Worm (Caenorhabditis elegans) whole organism, L1 larva: Measurements from ENCODE around the gene srbc-38.

Experiments
- C04F5.9 ChIP-seq: sonication (generic microtip); optimal IDR thresholded peaks from 2 replicates; lab custom pipeline; 2016; ENCODE audit warnings: missing genetic modification characterization, missing compliant biosample characterization
- C16A3.4 ChIP-seq: fragments of 150-350 bp; optimal IDR thresholded peaks from 2 replicates; lab custom pipeline; 2014; ENCODE audit warnings: missing biosample characterization, missing genetic modification characterization
- C34B4.2 ChIP-seq: sonication (generic microtip); optimal IDR thresholded peaks from 2 replicates; lab custom pipeline; 2017; ENCODE audit warnings: mild to moderate bottlenecking, missing genetic modification characterization, missing compliant biosample characterization
- F16B12.6 ChIP-seq: fragments of 150-350 bp; optimal IDR thresholded peaks from 2 replicates; lab custom pipeline; 2014; ENCODE audit warnings: missing biosample characterization, missing genetic modification characterization
- Y116A8C.19 ChIP-seq: sonication (generic microtip); optimal IDR thresholded peaks from 2 replicates; lab custom pipeline; 2016; ENCODE audit warnings: missing compliant biosample characterization, missing genetic modification characterization, borderline replicate concordance
- aha-1 ChIP-seq: fragments of 150-350 bp; optimal IDR thresholded peaks from 2 replicates; lab custom pipeline; 2014; ENCODE audit warnings: missing biosample characterization, missing genetic modification characterization
- alr-1 ChIP-seq: fragments of 200-800 bp; sonication (Bioruptor generic); optimal IDR thresholded peaks from 2 replicates; lab custom pipeline; 2018; ENCODE audit warnings: borderline replicate concordance, mild to moderate bottlenecking, missing genetic modification characterization, missing compliant biosample characterization
- ama-1 ChIP-seq: fragments of 150-350 bp; optimal IDR thresholded peaks from 2 replicates; lab custom pipeline; 2014
- blmp-1 ChIP-seq: fragments of 150-350 bp; optimal IDR thresholded peaks from 2 replicates; lab custom pipeline; 2014; ENCODE audit warnings: missing biosample characterization, missing genetic modification characterization
- ceh-8 ChIP-seq: fragments of 200-800 bp; sonication (Bioruptor generic); optimal IDR thresholded peaks from 2 replicates; lab custom pipeline; 2018; ENCODE audit warnings: mild to moderate bottlenecking, missing genetic modification characterization, moderate library complexity, missing compliant biosample characterization
- ceh-82 ChIP-seq, 3 experiments: fragments of 150-350 bp in 1 of 3; sonication (generic microtip) in 2 of 3; optimal IDR thresholded peaks; 2 replicates each; lab custom pipeline; 2014 to 2017; ENCODE audit warnings: missing biosample characterization in 3 of 3, missing genetic modification characterization in 3 of 3
- ceh-88 ChIP-seq: fragments of 200-800 bp; sonication (Bioruptor generic); IDR thresholded peaks from 2 replicates; pipeline ENCODE4 v1.3.6; 2022; ENCODE audit warnings: missing genetic modification characterization, missing compliant biosample characterization
- ceh-90 ChIP-seq: sonication (generic microtip); optimal IDR thresholded peaks from 2 replicates; lab custom pipeline; 2016; ENCODE audit warnings: missing genetic modification characterization, missing compliant biosample characterization
- dpl-1 ChIP-seq, 3 experiments: fragments of 150-350 bp in 2 of 3; sonication (generic microtip) in 1 of 3; optimal IDR thresholded peaks; 2 replicates each; lab custom pipeline; 2014 to 2017; ENCODE audit warnings: missing biosample characterization in 3 of 3, missing genetic modification characterization in 3 of 3, missing genetic modification reagents in 3 of 3
- efl-1 ChIP-seq, 4 experiments: fragments of 150-350 bp; optimal IDR thresholded peaks in 3 of 4; peaks in 1 of 4; 1 replicate in 1 of 4; 2 replicates in 3 of 4; lab custom pipeline; 2014; ENCODE audit warnings: missing biosample characterization in 2 of 4, missing genetic modification characterization in 2 of 4, missing genetic modification reagents in 2 of 4
- efl-3 ChIP-seq: fragments of 200-800 bp; sonication (Bioruptor generic); optimal IDR thresholded peaks from 2 replicates; lab custom pipeline; 2018; ENCODE audit warnings: mild to moderate bottlenecking, missing genetic modification characterization, missing compliant biosample characterization
- egl-13 ChIP-seq: sonication (generic microtip); optimal IDR thresholded peaks from 2 replicates; lab custom pipeline; 2016; ENCODE audit warnings: missing genotype, missing genetic modification reagents, missing genetic modification characterization, missing compliant biosample characterization
- ets-5 ChIP-seq: fragments of 200-800 bp; sonication (Bioruptor generic); IDR thresholded peaks from 2 replicates; pipeline ENCODE4 v1.3.6; 2022; ENCODE audit warnings: missing genetic modification characterization, missing compliant biosample characterization
- fkh-10 ChIP-seq: sonication (generic microtip); optimal IDR thresholded peaks from 2 replicates; lab custom pipeline; 2017; ENCODE audit warnings: missing biosample characterization, missing genetic modification reagents, missing genetic modification characterization
- fkh-4 ChIP-seq: sonication (generic microtip); optimal IDR thresholded peaks from 2 replicates; lab custom pipeline; 2016; ENCODE audit warnings: missing compliant biosample characterization, missing genetic modification characterization, borderline replicate concordance
- fos-1 ChIP-seq: fragments of 150-350 bp; optimal IDR thresholded peaks from 2 replicates; lab custom pipeline; 2014; ENCODE audit warnings: missing biosample characterization, missing genetic modification characterization
- hlh-4 ChIP-seq: sonication (generic microtip); optimal IDR thresholded peaks from 2 replicates; lab custom pipeline; 2016; ENCODE audit warnings: mild to moderate bottlenecking, missing genetic modification characterization, missing compliant biosample characterization
- hpl-2 ChIP-seq: fragments of 150-350 bp; optimal IDR thresholded peaks from 2 replicates; lab custom pipeline; 2014; ENCODE audit warnings: missing biosample characterization, missing genetic modification reagents, missing genetic modification characterization
- irx-1 ChIP-seq: sonication (generic microtip); optimal IDR thresholded peaks from 2 replicates; lab custom pipeline; 2016; ENCODE audit warnings: missing genetic modification characterization, missing compliant biosample characterization
- isw-1 ChIP-seq: fragments of 200-800 bp; sonication (Bioruptor generic); IDR thresholded peaks from 2 replicates; pipeline ENCODE4 v1.3.6; 2022; ENCODE audit warnings: missing genetic modification characterization, missing compliant biosample characterization
- lin-13 ChIP-seq: fragments of 150-350 bp; optimal IDR thresholded peaks from 2 replicates; lab custom pipeline; 2014; ENCODE audit warnings: missing biosample characterization, missing genetic modification reagents, missing genetic modification characterization
- lin-14 ChIP-seq: fragments of 200-800 bp; sonication (Bioruptor generic); optimal IDR thresholded peaks from 2 replicates; lab custom pipeline; 2018; ENCODE audit warnings: mild to moderate bottlenecking, missing genetic modification characterization, moderate library complexity, missing compliant biosample characterization
- lin-39 ChIP-seq: fragments of 150-350 bp; optimal IDR thresholded peaks from 2 replicates; lab custom pipeline; 2014; ENCODE audit warnings: missing biosample characterization, missing genetic modification reagents, missing genetic modification characterization
- lir-3 ChIP-seq: sonication (generic microtip); optimal IDR thresholded peaks from 2 replicates; lab custom pipeline; 2016; ENCODE audit warnings: mild to moderate bottlenecking, missing genetic modification characterization, moderate library complexity, missing compliant biosample characterization; ENCODE audit not compliant: poor library complexity
- mab-9 ChIP-seq: fragments of 200-800 bp; sonication (Bioruptor generic); IDR thresholded peaks from 2 replicates; pipeline ENCODE4 v1.3.6; 2022; ENCODE audit warnings: missing genetic modification reagents, missing genetic modification characterization, missing compliant biosample characterization
- mef-2 ChIP-seq: fragments of 150-350 bp; optimal IDR thresholded peaks from 2 replicates; lab custom pipeline; 2014; ENCODE audit warnings: missing biosample characterization, missing genetic modification characterization
- mep-1 ChIP-seq: fragments of 150-350 bp; optimal IDR thresholded peaks from 2 replicates; lab custom pipeline; 2014; ENCODE audit warnings: missing biosample characterization, missing genetic modification characterization
- nhr-11 ChIP-seq: fragments of 150-350 bp; optimal IDR thresholded peaks from 2 replicates; lab custom pipeline; 2014; ENCODE audit warnings: missing biosample characterization, missing genetic modification characterization
- nhr-19 ChIP-seq: fragments of 200-800 bp; sonication (Bioruptor generic); conservative IDR thresholded peaks from 2 replicates; pipeline ENCODE4 v1.3.6; 2022; ENCODE audit warnings: missing genetic modification characterization, missing compliant biosample characterization
- nhr-237 ChIP-seq: fragments of 150-350 bp; optimal IDR thresholded peaks from 2 replicates; lab custom pipeline; 2014; ENCODE audit warnings: missing biosample characterization, missing genetic modification characterization
- nhr-28 ChIP-seq: fragments of 150-350 bp; optimal IDR thresholded peaks from 2 replicates; lab custom pipeline; 2014; ENCODE audit warnings: missing biosample characterization, missing genetic modification characterization
- nhr-47 ChIP-seq: sonication (generic microtip); optimal IDR thresholded peaks from 2 replicates; lab custom pipeline; 2016; ENCODE audit warnings: mild to moderate bottlenecking, missing genetic modification characterization, moderate library complexity, missing compliant biosample characterization
- nhr-71 ChIP-seq: sonication (generic microtip); optimal IDR thresholded peaks from 2 replicates; lab custom pipeline; 2016; ENCODE audit warnings: mild to moderate bottlenecking, missing genetic modification characterization, moderate library complexity, missing compliant biosample characterization
- nhr-84 ChIP-seq: sonication (generic microtip); optimal IDR thresholded peaks from 2 replicates; lab custom pipeline; 2017; ENCODE audit warnings: missing biosample characterization, missing genetic modification characterization
- pag-3 ChIP-seq: sonication (generic microtip); optimal IDR thresholded peaks from 2 replicates; lab custom pipeline; 2017; ENCODE audit warnings: missing genetic modification characterization, mild to moderate bottlenecking, missing compliant biosample characterization, antibody characterized with exemption, borderline replicate concordance; ENCODE audit not compliant: insufficient read depth
- skn-1 ChIP-seq: fragments of 150-350 bp; optimal IDR thresholded peaks from 2 replicates; lab custom pipeline; 2014; ENCODE audit warnings: missing biosample characterization, missing genetic modification characterization
- snpc-4 ChIP-seq: fragments of 150-350 bp; optimal IDR thresholded peaks from 2 replicates; lab custom pipeline; 2014; ENCODE audit warnings: missing biosample characterization, missing genetic modification characterization
- snu-23 ChIP-seq: sonication (generic microtip); optimal IDR thresholded peaks from 2 replicates; lab custom pipeline; 2016; ENCODE audit warnings: missing genetic modification characterization, missing compliant biosample characterization
- sox-4 ChIP-seq: sonication (generic microtip); optimal IDR thresholded peaks from 2 replicates; lab custom pipeline; 2016; ENCODE audit warnings: missing genetic modification characterization, missing compliant biosample characterization
- sptf-1 ChIP-seq: fragments of 150-350 bp; optimal IDR thresholded peaks from 2 replicates; lab custom pipeline; 2014; ENCODE audit warnings: missing biosample characterization, missing genetic modification characterization
- tlp-1 ChIP-seq: fragments of 150-350 bp; optimal IDR thresholded peaks from 2 replicates; lab custom pipeline; 2014; ENCODE audit warnings: missing biosample characterization, missing genetic modification characterization
- unc-62 ChIP-seq: fragments of 150-350 bp; optimal IDR thresholded peaks from 2 replicates; lab custom pipeline; 2014; ENCODE audit warnings: missing biosample characterization, missing genetic modification reagents, missing genetic modification characterization
- vab-15 ChIP-seq: sonication (generic microtip); optimal IDR thresholded peaks from 2 replicates; lab custom pipeline; 2017; ENCODE audit warnings: missing genotype, mild to moderate bottlenecking, missing genetic modification characterization, missing compliant biosample characterization
- xbp-1 ChIP-seq: sonication (generic microtip); optimal IDR thresholded peaks from 2 replicates; lab custom pipeline; 2016; ENCODE audit warnings: missing genetic modification characterization, missing compliant biosample characterization
- zag-1 ChIP-seq: fragments of 150-350 bp; optimal IDR thresholded peaks from 2 replicates; lab custom pipeline; 2014; ENCODE audit warnings: missing biosample characterization, missing genetic modification characterization
- ztf-4 ChIP-seq: fragments of 150-350 bp; optimal IDR thresholded peaks from 2 replicates; lab custom pipeline; 2014; ENCODE audit warnings: missing biosample characterization, missing genetic modification characterization

Gene srbc-38

DNA sequence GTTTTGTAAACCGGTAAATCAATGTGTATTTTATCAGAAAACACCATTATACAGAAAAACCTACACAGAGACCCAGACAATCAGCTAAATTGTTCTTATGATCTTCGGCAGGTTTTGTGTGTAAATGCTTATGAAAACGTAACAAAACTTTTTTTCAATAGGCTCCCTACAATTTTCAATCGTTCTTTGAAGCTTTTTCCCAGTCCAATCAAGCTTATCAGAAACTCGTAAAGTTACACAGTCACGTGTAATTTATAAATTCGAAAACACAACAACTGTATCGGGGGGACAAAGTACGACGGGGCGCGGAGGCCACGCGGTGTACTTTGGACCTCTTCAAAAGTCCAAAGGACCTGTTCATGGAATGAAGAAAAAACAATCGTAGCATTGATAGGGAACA is 23.2 kb downstream of the srbc-38 start (continued):
- TF ChIP-seq F16B12.6 = no peak
- TF ChIP-seq fos-1 (tag; lab: Kevin White, UChicago) = no peak
- TF ChIP-seq efl-3 (GFP tag; lab: Kevin White, UChicago) = no peak
- TF ChIP-seq nhr-71 (tag; lab: Kevin White, UChicago) = peak; percentile 88
- TF ChIP-seq aha-1 (tag; lab: Kevin White, UChicago) = no peak
- TF ChIP-seq nhr-84 (tag; lab: Kevin White, UChicago) = no peak
- peak; percentile 5 for TF ChIP-seq xbp-1 (tag; lab: Kevin White, UChicago)
- TF ChIP-seq lir-3 (tag; lab: Kevin White, UChicago) = peak; percentile 61
- TF ChIP-seq, all 84 proteins: peak for 28

DNA sequence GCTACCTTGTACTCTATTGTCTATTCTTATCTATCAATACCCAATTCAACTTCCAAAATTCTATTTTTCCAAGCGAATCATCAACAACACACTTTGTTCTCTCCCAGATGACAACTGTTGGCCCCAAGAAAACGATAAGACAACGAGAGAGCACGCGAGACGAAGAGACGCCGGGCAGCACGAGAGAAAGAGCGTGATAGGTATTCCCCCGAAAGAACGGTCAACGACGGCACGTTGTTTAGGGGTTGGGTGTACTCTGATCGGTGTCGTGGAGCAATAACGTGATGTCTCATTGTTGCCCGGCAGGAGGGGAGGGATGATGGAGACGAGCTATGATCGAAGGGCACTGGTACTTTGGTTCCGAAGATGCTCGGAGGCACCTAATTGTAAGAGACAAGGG is 24.3 kb downstream of the srbc-38 start:
- TF ChIP-seq nhr-28 (tag; lab: Kevin White, UChicago) (no peak), mep-1 (tag; lab: Kevin White, UChicago) (peak; percentile 71), sptf-1 (tag; lab: Kevin White, UChicago) (no peak), skn-1 (tag; lab: Kevin White, UChicago) (peak; percentile 79), C04F5.9 (tag; lab: Kevin White, UChicago) (peak; percentile 76), efl-3 (GFP tag; lab: Kevin White, UChicago) (no peak), egl-13 (peak; percentile 53), hlh-4 (tag; lab: Kevin White, UChicago) (no peak), C16A3.4 (tag; lab: Kevin White, UChicago) (peak; percentile 86), ceh-8 (no peak), nhr-11 (peak; percentile 77), nhr-84 (tag; lab: Kevin White, UChicago) (no peak), zag-1 (tag; lab: Kevin White, UChicago) (no peak), efl-1 (optimal IDR thresholded peaks at IDR 0.05; lab: Kevin White, UChicago) (peak; percentile 58 to 67), efl-1 (GFP tag; optimal IDR thresholded peaks at IDR 0.05 in 1 of 2; lab: Kevin White, UChicago) (peak; percentile 15 to 96), lin-39 (tag; lab: Kevin White, UChicago) (peak; percentile 83), lin-14 (GFP tag; lab: Kevin White, UChicago) (peak; percentile 100), vab-15 (tag; lab: Kevin White, UChicago) (peak; percentile 75), ama-1 (peak; percentile 72), pag-3 (tag; lab: Kevin White, UChicago) (no peak), ztf-4 (tag; lab: Kevin White, UChicago) (peak; percentile 90), unc-62 (GFP tag; lab: Kevin White, UChicago) (no peak), ceh-82 (tag; optimal IDR thresholded peaks at IDR 0.05; lab: Kevin White, UChicago) (peak; percentile 25 to 51 (median 41)), alr-1 (tag; lab: Kevin White, UChicago) (no peak), fos-1 (tag; lab: Kevin White, UChicago) (peak; percentile 18), ceh-88 (peak; percentile 75), hpl-2 (GFP tag; lab: Kevin White, UChicago) (no peak), tlp-1 (tag; lab: Kevin White, UChicago) (no peak), ets-5 (GFP tag; lab: Robert Waterston, UW) (no peak), blmp-1 (tag; lab: Kevin White, UChicago) (peak; percentile 13), sox-4 (tag; lab: Kevin White, UChicago) (peak; percentile 59), ceh-90 (tag; lab: Kevin White, UChicago) (no peak), C34B4.2 (tag; lab: Kevin White, UChicago) (peak; percentile 52), Y116A8C.19 (tag; lab: Kevin White, UChicago) (peak; percentile 11), lin-13 (GFP tag; lab: Kevin White, UChicago) (peak; percentile 35), snu-23 (GFP tag; lab: Kevin White, UChicago) (peak; percentile 96), mab-9 (GFP tag; lab: Robert Waterston, UW) (peak; percentile 71), fkh-10 (GFP tag; lab: Kevin White, UChicago) (no peak), nhr-19 (GFP tag; lab: Robert Waterston, UW) (peak; percentile 100), nhr-47 (tag; lab: Kevin White, UChicago) (peak; percentile 89), isw-1 (GFP tag; lab: Robert Waterston, UW) (peak; percentile 52; the same call in 1 of the 2 replicates), irx-1 (peak; percentile 77), fkh-4 (tag; lab: Kevin White, UChicago) (no peak), dpl-1 (GFP tag; optimal IDR thresholded peaks at IDR 0.05; lab: Kevin White, UChicago) (peak; percentile 48 to 67 (median 51)), snpc-4 (tag; lab: Kevin White, UChicago) (peak; percentile 20), nhr-237 (no peak), mef-2 (tag; lab: Kevin White, UChicago) (peak; percentile 80)
